Worm (Caenorhabditis elegans) whole organism, dauer: ENCODE results near the gene F49F1.11.
"Not testable (repeated sequence)": the region's sequence is repeated elsewhere in the genome, so short reads cannot be mapped to it uniquely, and the experiment has no call there.

Source experiments
- unc-62 ChIP-seq: sonication (generic microtip); optimal IDR thresholded peaks from 2 replicates; lab custom pipeline; 2017; ENCODE audit warnings: missing biosample characterization, missing genetic modification reagents, missing genetic modification characterization

Gene F49F1.11

DNA sequence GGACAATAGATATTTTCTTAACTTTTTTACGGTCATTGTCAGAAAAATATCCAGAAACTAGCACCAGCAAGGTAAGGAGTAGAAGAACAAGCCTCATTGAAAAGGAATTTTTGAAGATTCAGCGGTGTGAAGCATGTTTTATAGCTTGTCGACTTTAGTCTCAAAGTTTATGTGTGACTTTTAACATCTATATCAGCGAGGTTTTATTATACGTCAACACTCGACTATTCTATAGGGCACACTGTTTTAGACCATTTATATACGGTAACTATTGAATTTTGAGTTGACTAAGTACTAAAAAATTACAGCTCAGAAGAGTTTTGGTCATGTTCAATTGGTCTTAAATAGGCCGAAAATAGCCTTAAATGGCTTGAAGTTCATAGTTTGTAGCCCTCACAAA, at the start of gene F49F1.11:
Gene F49F1.11, minus strand, starts transcription at position 101 of the 400 bp plus-strand sequence.
- no peak for TF ChIP-seq unc-62 (GFP tag; lab: Kevin White, UChicago)

DNA sequence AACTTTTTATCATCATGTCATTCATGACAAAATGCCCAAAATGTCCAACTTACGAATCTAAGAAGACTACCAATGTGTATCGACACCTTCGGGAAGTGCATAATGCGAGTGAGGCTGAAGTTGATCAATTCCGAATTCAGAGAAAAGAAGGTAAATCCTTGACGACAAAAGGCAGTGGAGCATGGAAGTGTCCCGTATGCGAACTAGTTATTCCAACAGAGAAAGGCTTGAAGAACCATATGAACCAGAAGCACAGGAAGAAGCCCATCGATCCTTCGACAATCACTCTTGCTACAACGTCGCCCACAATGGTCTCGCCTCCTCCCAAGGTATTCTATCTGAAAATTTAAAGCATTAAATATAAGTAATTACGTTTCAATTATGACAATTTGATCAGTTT, 44.9 kb upstream of the F49F1.11 start, which contains the start of gene K08D10.11:
Gene K08D10.11, minus strand, starts transcription at position 101 of the 400 bp plus-strand sequence.
- not testable (repeated sequence) for TF ChIP-seq unc-62 (GFP tag; lab: Kevin White, UChicago)

DNA sequence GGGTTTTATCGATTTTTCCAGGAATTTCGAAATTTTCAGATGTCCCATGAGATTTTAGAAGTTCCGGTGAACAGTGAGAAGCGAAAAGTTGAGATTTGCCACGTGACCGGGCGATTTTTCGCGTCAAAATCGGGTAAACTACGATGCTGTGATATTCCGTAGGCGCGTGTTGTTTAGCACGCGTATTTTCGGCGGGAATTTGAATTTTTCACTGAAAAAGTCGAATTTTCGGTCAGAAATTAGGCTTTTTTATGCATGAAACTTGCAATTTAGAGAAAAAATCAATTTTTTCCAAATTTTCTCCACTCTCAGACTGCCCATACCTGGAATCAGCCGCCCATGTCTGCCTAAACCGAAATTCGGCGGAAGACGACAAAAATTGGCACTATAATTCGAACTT, 37.2 kb upstream of the F49F1.11 start, which contains the start of gene tsen-34:
Gene tsen-34, plus strand, starts transcription at position 34 of the 400 bp plus-strand sequence.
- TF ChIP-seq unc-62 (GFP tag; lab: Kevin White, UChicago), result no peak

DNA sequence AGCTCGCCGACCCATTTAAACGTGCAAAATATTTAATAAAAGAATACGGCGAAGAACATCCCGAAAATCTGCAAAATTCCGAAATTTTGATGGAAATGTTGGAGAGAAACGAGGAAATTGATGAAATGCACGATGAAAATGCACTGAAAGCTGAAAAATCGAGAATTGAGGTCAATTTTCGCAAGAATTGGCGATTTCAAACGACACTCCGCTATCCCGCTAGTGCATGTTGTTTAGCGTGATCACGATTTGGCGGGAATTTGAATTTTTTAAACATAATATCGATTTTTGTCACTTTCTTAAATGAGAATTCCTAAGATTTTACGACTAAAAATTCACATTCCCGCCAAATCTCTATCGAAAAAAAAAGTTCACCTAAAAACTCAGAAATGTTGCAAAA, 36.3 kb upstream of the F49F1.11 start:
- TF ChIP-seq unc-62 (GFP tag; lab: Kevin White, UChicago), result no peak

DNA sequence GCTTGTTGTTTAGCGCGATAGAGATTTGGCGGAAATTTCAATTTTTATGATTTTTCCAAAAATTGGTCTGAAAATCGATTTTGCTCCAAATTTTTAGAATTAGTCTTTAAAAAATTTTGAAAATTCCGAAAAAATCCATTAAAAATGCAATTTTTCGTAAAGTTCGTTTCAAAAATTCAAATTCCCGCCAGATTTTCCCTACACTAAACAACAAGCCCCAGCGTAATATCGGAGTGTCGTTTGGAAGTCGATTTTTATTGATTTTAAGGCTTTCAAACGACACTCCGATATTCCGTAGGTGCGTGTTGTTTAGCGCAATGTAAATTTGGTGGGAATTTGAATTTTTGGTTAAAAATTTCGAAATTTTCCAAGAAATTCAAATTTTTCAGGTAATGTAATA, 35.4 kb upstream of the F49F1.11 start:
- no peak for TF ChIP-seq unc-62 (GFP tag; lab: Kevin White, UChicago)

DNA sequence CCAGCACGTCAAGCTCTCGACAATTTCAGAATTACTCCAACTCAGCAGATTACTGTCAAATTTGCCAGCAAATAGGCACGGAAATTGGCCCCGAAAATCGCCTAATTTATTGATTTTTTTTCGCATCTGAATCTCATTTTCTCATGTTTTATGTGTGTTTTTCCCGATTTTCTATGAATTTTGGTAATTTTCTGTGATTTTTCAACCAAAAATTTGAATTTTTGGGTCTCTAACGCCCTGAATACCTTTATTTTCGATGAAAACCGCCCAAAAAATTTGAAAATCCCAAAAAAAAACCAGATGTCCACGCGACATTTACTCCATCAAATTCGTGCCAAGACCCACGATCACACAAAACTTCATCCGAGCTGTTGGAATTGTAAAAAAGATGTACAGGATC, 34.9 kb upstream of the F49F1.11 start, which contains the start of gene dnj-15:
Gene dnj-15, plus strand, starts transcription at position 301 of the 400 bp plus-strand sequence.
- TF ChIP-seq unc-62 (GFP tag; lab: Kevin White, UChicago), result no peak

DNA sequence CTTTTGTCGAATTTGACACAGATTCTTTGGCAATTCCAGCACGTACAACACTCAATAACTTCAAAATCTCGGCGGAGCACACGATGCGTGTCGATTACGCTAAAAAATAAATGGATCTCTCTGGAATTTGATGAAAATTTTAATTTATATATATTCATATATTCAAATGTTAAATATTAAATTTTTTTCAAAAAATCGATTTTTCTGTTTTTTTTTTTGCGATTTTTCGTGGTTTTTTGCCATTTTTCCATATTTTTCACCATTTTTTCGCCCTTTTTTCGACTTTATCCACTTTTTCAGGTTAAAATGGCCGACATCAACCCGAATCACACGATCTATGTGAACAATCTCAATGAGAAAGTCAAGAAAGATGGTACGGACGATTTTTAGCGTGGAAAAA, 32.6 kb upstream of the F49F1.11 start, which contains the start of gene rnp-3:
Gene rnp-3, plus strand, starts transcription at position 301 of the 400 bp plus-strand sequence.
- no peak for TF ChIP-seq unc-62 (GFP tag; lab: Kevin White, UChicago)

DNA sequence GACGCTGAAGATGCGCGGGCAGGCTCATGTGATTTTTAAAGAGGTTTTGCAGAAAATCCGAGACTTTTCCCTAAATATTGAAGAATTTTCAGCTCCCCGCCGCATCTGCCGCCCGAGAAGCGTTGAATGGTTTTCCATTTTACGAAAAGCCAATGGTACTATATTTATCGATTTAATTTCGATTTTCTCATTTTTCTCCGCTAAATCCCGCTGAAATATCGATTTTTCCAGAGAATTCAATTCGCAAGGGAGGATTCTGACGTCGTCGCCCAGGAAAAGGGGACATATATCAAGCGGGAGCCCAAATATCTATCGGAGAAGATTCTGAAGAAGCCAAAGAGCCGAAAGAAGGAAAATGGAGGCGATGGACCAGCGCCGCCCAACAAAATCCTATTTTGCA, 31.0 kb upstream of the F49F1.11 start:
- no peak for TF ChIP-seq unc-62 (GFP tag; lab: Kevin White, UChicago)

DNA sequence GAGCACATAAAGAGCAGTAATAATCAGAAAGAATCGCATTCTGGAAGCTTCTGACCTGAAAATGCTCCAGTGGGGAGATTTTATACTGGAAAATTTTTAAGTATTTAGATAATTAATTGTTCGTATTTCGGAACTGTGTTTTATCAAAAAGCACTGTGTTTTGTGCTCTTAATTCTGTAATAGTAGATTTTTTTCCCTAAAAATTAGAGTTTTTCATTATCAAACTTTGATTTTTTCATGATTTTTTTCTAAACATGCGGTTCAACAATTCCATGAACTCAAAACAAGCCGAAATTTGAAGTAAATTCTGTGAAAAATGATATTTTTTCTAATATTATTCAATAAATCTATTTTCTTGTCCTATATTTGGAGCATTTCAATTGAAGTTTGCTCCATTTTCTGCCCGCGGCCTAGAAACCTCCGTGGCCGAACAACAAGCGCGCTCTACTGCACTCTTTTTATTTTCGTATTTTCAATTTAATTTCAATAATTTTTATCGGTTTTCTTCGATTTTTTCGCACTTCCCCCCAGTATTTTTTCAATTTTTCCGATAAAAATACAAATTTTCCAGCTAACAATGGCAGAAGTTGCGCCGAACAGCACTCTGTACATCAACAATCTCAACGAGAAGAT, 30.4 kb upstream of the F49F1.11 start, which contains the start of the genes K08D10.13 and rnp-2:
Gene K08D10.13, minus strand, starts transcription at position 51 of the 633 bp plus-strand sequence.
Gene rnp-2, plus strand, starts transcription at position 546 of the 633 bp plus-strand sequence.
- TF ChIP-seq unc-62 (GFP tag; lab: Kevin White, UChicago), result no peak

DNA sequence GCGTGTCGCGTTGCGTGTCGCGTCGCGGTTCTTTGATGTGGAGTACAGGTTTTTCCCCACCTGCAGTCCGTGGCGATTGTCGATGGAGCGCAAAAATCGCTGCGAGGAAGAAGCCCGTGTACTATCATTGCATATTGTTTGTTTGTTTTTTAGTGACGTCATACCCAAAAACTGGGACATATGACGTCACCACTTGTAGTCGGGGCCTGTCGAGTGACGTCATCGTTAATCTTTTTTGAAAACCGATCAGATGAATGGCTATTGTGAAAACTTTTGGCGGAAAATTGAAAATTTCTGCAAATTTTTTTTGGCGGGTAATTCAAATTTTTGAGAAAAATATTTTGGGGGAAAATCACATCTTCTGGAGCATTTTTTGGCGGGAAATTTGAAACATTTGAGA, 26.1 kb upstream of the F49F1.11 start:
- no peak for TF ChIP-seq unc-62 (GFP tag; lab: Kevin White, UChicago)

DNA sequence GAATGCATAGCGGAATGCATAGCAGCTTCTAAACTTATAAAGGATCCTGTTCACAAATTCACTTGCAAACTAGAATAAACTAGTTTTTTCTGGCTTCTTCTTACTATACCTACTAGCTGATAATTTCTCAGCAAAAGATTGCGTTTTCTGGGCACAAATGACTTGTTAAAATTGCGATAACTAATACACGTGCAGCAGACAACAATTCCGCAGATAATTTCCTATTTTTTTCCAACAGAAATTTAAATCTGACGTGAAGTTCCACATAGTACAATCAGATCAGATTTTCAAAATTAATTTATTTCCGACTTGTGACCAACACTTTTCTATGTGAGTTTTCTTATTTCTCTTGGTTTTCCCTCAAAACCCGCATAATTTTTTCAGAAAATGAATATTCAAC, 23.2 kb upstream of the F49F1.11 start, which contains the start of gene scrm-8:
Gene scrm-8, plus strand, starts transcription at position 301 of the 400 bp plus-strand sequence.
- no peak for TF ChIP-seq unc-62 (GFP tag; lab: Kevin White, UChicago)

DNA sequence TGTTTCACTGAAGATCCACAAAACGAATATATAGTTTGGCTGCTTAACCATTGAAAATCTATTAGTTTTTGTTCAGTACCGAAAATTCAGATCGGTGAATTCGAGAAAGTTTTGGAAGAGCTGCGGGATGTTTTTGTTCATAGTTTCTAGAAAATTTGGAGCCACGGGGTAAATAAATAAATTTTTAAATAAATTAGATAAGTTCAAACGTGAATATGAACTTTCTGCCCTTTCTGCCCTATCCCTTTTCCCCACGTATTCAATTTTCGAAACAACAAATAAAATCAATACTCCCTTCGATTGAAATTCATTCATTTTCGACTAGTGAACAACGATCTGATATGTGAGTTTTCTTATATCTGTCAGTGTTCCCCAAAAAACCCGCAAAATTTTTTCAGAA, 20.9 kb upstream of the F49F1.11 start, which contains the start of gene scrm-5:
Gene scrm-5, plus strand, starts transcription at position 301 of the 400 bp plus-strand sequence.
- TF ChIP-seq unc-62 (GFP tag; lab: Kevin White, UChicago), result no peak

DNA sequence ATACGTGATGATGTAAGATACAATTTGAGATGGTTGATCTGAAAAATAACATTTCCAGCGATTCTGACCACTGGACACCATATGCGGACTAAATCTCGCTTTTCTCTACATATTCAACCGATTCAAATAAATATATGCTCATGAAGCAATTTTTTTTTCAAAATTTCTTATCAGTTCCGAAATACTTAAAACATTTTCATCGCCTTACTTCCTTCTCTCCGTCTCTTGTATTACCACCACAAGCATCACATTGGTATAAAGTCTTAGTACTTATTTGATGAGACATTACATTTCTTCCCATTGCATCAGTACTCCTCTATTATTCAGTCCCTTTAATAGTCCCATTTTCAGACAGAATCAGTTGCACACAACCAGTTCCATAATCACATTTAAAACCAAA, 13.4 kb upstream of the F49F1.11 start, which contains the start of gene K08D10.14:
Gene K08D10.14, plus strand, starts transcription at position 301 of the 400 bp plus-strand sequence.
- no peak for TF ChIP-seq unc-62 (GFP tag; lab: Kevin White, UChicago)

DNA sequence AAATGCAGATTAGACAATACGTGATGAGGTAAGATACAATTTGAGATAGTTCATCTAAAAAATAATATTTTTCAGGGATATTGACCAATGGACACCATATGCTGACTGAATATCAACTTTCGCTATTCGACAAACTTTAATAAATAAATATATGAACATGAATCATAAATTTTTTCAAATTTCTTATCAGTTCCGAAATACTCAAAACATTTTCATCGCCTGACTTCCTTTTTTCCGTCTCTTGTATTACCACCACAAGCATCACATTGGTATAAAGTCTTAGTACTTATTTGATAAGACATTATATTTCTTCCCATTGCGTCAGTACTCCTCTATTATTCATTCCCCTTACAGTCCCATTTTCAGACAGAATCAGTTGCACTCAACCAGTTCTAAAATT, 10.9 kb upstream of the F49F1.11 start, which contains the start of the genes K08D10.10 and R07C12.1:
Gene K08D10.10, plus strand, starts transcription at position 93 of the 400 bp plus-strand sequence.
Gene R07C12.1, plus strand, starts transcription at position 314 of the 400 bp plus-strand sequence.
- TF ChIP-seq unc-62 (GFP tag; lab: Kevin White, UChicago), result no peak

DNA sequence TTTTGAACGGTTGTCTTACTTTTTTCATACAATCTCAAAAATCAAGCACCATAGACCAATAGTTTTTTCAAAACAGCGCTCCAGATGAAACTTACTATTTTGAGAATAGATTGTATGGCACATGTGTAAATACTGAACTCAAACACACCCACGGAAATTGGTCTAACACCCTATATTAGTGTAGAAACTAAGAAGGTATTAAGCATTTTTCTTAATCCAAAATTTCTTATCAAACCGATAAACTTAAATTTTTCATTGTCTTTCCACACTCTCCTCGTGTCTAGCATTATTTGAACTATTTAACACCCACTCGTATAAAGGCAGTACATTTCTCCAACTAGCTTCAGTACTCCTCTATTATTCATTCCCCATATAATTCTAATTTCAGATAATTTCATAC, 8.9 kb upstream of the F49F1.11 start:
- TF ChIP-seq unc-62 (GFP tag; lab: Kevin White, UChicago), result no peak

DNA sequence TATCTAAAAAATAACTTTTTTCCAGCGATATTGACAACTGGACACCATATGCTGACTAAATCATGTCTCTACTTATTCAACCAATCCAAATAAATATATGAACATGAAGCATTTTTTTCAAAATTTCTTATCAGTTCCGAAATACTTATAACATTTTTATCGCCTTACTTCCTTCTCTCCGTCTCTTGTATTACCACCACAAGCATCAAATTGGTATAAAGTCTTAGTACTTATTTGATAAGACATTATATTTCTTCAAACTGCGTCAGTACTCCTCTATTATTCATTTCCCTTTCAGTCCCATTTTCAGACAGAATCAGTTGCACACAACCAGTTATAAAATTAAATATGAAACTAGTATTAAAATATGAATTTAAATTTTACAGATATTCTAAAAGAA, 6.7 kb upstream of the F49F1.11 start:
- no peak for TF ChIP-seq unc-62 (GFP tag; lab: Kevin White, UChicago)
